Worm (Caenorhabditis elegans) whole organism, young adult: Measurements from ENCODE around the gene B0545.4.

Source experiments
- T26A5.8 ChIP-seq: sonication (generic microtip); optimal IDR thresholded peaks from 2 replicates; lab custom pipeline; 2016; ENCODE audit warnings: missing genetic modification characterization, missing compliant biosample characterization
- dpl-1 ChIP-seq: fragments of 150-350 bp; optimal IDR thresholded peaks from 2 replicates; lab custom pipeline; 2014; ENCODE audit warnings: missing biosample characterization, missing genetic modification reagents, missing genetic modification characterization
- nhr-90 ChIP-seq: sonication (generic microtip); optimal IDR thresholded peaks from 2 replicates; lab custom pipeline; 2016; ENCODE audit warnings: missing genotype, mild to moderate bottlenecking, missing genetic modification characterization, missing compliant biosample characterization
- pha-4 ChIP-seq: fragments of 150-350 bp; sonication (generic microtip); optimal IDR thresholded peaks from 2 replicates; lab custom pipeline; 2014; ENCODE audit warnings: missing biosample characterization, missing genetic modification reagents, missing genetic modification characterization
- snpc-4 ChIP-seq, 5 experiments: fragments of 150-350 bp in 1 of 5; sonication (generic microtip) in 4 of 5; optimal IDR thresholded peaks; 2 replicates each; lab custom pipeline; 2014 to 2018; ENCODE audit warnings: missing genetic modification characterization in 5 of 5, missing biosample characterization in 3 of 5, antibody characterized with exemption in 2 of 5, mild to moderate bottlenecking in 2 of 5, missing compliant biosample characterization in 2 of 5, missing genotype in 2 of 5, moderate library complexity in 2 of 5, missing genetic modification reagents in 1 of 5
- unc-62 ChIP-seq: fragments of 150-350 bp; optimal IDR thresholded peaks from 2 replicates; lab custom pipeline; 2014; ENCODE audit warnings: missing biosample characterization, missing genetic modification reagents, missing genetic modification characterization

DNA sequence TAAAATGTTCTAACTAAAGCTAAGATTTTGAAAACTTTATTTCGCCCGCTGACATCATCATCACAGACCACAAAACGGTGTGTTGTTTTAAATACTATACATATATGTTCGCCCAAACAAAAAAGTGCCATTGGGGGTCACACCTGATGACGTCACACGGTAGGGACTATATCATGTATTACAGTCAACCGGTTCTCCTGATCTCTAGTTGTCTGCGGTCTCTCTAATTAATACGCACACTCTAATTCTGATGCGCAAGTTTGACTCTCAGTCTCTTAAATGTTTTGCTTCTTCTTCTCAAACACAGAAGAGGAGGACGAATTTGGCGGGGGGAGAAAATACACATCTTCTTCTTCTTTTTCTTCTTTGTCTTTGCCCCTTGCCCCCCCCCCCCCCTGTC lies 6.4 kb downstream of the B0545.4 start:
- TF ChIP-seq snpc-4 (GFP tag; optimal IDR thresholded peaks at IDR 0.05; lab: Kevin White, UChicago) (no peak), snpc-4 (tag; optimal IDR thresholded peaks at IDR 0.05; lab: Kevin White, UChicago) (no peak), pha-4 (tag; lab: Kevin White, UChicago) (no peak), unc-62 (no peak), nhr-90 (no peak), T26A5.8 (tag; lab: Kevin White, UChicago) (no peak), dpl-1 (GFP tag; lab: Kevin White, UChicago) (no peak)
